Worm (Caenorhabditis elegans): ENCODE results near the gene srx-60.
A peak's percentile ranks its signal among the peaks of the same experiment; 100 is the strongest.

The srx-60 gene

DNA sequence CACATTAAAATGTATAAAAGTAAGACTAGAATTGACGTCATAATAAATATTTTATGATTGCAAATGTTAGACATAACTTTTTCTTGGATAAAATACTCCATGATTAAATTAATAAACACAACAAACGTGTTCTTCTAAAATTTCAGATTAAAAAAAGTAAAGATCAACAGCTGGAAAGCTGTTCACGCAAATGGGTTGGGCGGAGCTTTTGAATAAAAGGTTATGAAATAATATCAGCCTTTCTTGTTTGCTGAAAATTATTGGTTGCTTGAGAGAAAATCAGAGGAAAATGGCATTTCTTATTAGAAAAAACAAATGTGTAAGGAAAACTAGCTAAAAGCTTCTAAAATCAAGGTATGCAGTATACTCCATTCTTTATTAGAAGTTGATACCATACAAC lies 12.9 kb upstream of the srx-60 start, which contains the start of gene C02H6.3:
C02H6.3 (minus strand) TSS at position 101 of the 400 bp plus-strand sequence.
- TF ChIP-seq snpc-1.3 (tag; optimal IDR thresholded peaks at IDR 0.05; ENCODE audit: insufficient read depth), result no peak
- no peak for TF ChIP-seq madf-3 (GFP tag; IDR thresholded peaks at IDR 0.05)
- TF ChIP-seq akir-1 (GFP tag; optimal IDR thresholded peaks at IDR 0.05), result no peak
- no peak for TF ChIP-seq tlf-1 (GFP tag; optimal IDR thresholded peaks at IDR 0.05)
- TF ChIP-seq F22D6.2 (tag; optimal IDR thresholded peaks at IDR 0.05), result no peak
- TF ChIP-seq fkh-3 (tag; optimal IDR thresholded peaks at IDR 0.05), result no peak
- TF ChIP-seq Y56A3A.18 (GFP tag; IDR thresholded peaks at IDR 0.05), result no peak
- no peak for TF ChIP-seq nfya-2 (GFP tag; IDR thresholded peaks at IDR 0.05)
- no peak for TF ChIP-seq F49E8.2 (tag; optimal IDR thresholded peaks at IDR 0.05; ENCODE audit: insufficient read depth)
- TF ChIP-seq cebp-2 (GFP tag; IDR thresholded peaks at IDR 0.05), result no peak
- TF ChIP-seq ama-1 (optimal IDR thresholded peaks at IDR 0.05), result no peak
- TF ChIP-seq ama-1 (GFP tag; optimal IDR thresholded peaks at IDR 0.05), result no peak
- TF ChIP-seq nhr-27 (tag; optimal IDR thresholded peaks at IDR 0.05), result no peak
- TF ChIP-seq athp-1 (tag; optimal IDR thresholded peaks at IDR 0.05), result no peak
- TF ChIP-seq attf-3 (GFP tag; conservative IDR thresholded peaks at IDR 0.05), result no peak
- no peak for TF ChIP-seq snpc-1.1 (tag; optimal IDR thresholded peaks at IDR 0.05; ENCODE audit: insufficient read depth)
- TF ChIP-seq nhr-80 (tag; optimal IDR thresholded peaks at IDR 0.05), result no peak
- no peak for TF ChIP-seq Y95B8A.8 (GFP tag; IDR thresholded peaks at IDR 0.05)
- TF ChIP-seq sdz-38 (tag; optimal IDR thresholded peaks at IDR 0.05), result no peak
- TF ChIP-seq F52B5.7 (tag; optimal IDR thresholded peaks at IDR 0.05), result no peak
- no peak for TF ChIP-seq somi-1 (GFP tag; optimal IDR thresholded peaks at IDR 0.05)

- TF ChIP-seq mel-28 (tag; optimal IDR thresholded peaks at IDR 0.05; ENCODE audit: borderline replicate concordance) (no peak), hrde-1 (tag; optimal IDR thresholded peaks at IDR 0.05; ENCODE audit: borderline replicate concordance) (no peak), bed-1 (GFP tag; IDR thresholded peaks at IDR 0.05) (no peak), dpl-1 (GFP tag; optimal IDR thresholded peaks at IDR 0.05) (no peak), T07F8.4 (tag; optimal IDR thresholded peaks at IDR 0.05) (no peak), madf-8 (GFP tag; conservative IDR thresholded peaks at IDR 0.05) (no peak), lin-40 (tag; optimal IDR thresholded peaks at IDR 0.05) (no peak), aptf-3 (GFP tag; IDR thresholded peaks at IDR 0.05) (no peak), nhr-120 (GFP tag; IDR thresholded peaks at IDR 0.05) (no peak), pbrm-1 (GFP tag; IDR thresholded peaks at IDR 0.05) (no peak), nhr-179 (tag; optimal IDR thresholded peaks at IDR 0.05) (no peak), nhr-90 (tag; optimal IDR thresholded peaks at IDR 0.05) (no peak), hsf-1 (GFP tag; IDR thresholded peaks at IDR 0.05) (no peak), Y67H2A.10 (GFP tag; conservative IDR thresholded peaks at IDR 0.05) (no peak), hlh-12 (tag; optimal IDR thresholded peaks at IDR 0.05) (no peak), F33H1.4 (GFP tag; IDR thresholded peaks at IDR 0.05) (no peak)
These were observed 10.9 kb upstream of the srx-60 start, which contains the start of gene C02H6.1 for ce11 chrV:7389771-7390170. C02H6.1 (minus strand) TSS chrV:7389871.

DNA sequence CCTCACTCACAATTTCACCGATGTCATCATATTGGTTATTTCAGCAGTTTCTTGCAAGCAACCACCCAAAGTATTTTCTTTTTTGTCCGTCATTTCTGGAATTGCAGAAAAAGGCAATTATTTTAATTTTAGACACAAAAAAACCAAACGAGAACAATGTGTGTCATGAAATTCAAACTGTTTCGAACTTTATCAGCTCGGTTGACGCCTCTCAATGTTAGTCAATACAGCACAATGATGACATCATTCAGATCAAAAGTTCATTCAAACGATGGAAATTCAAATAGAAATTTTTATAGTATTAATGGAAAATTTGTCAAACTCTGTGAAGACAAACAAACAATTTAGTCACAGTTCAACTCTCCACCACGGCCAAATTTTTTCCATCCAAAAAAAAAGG lies 8.8 kb upstream of the srx-60 start, which contains the start of gene fbxa-105:
fbxa-105 (minus strand) TSS at position 97 of the 400 bp plus-strand sequence.
- TF ChIP-seq let-607 (tag; optimal IDR thresholded peaks at IDR 0.05) (no peak), hlh-26 (GFP tag; conservative IDR thresholded peaks at IDR 0.05) (no peak), Y53F4B.3 (GFP tag; IDR thresholded peaks at IDR 0.05) (no peak), nhr-80 (tag; optimal IDR thresholded peaks at IDR 0.05) (peak; percentile 34), nhr-90 (tag; optimal IDR thresholded peaks at IDR 0.05) (no peak), Y95B8A.8 (GFP tag; IDR thresholded peaks at IDR 0.05) (no peak)

All from whole organism, young adult.